ENCODE assay signal across 4 worm cellular contexts in genomic region chrX:17545498-17545897, ce11.
A peak's percentile ranks its signal among the peaks of the same experiment; 100 is the strongest.
TF ChIP-seq lines count a peak whose summit lies in the region.

No protein-coding gene starts in this region.

TF ChIP-seq in whole organism, L2 larva, 48 proteins besides CTCF, POLR2A, EP300 and RAD21 (continues in another document):
- no peak for TF ChIP-seq ceh-82 (tag; optimal IDR thresholded peaks at IDR 0.05; lab: Kevin White, UChicago)
- TF ChIP-seq ZK546.5 (tag; optimal IDR thresholded peaks at IDR 0.05; lab: Kevin White, UChicago) = no peak
- no peak for TF ChIP-seq nhr-12 (tag; optimal IDR thresholded peaks at IDR 0.05; lab: Kevin White, UChicago)
- no peak for TF ChIP-seq ztf-1 (GFP tag; conservative IDR thresholded peaks at IDR 0.05; lab: Robert Waterston, UW)
- peak in 1 of 2 experiments; percentile 35 for TF ChIP-seq lsy-2 (tag; optimal IDR thresholded peaks at IDR 0.05; lab: Kevin White, UChicago)
- TF ChIP-seq mab-5 (tag; optimal IDR thresholded peaks at IDR 0.05; lab: Kevin White, UChicago) = no peak
- no peak for TF ChIP-seq egl-27 (tag; optimal IDR thresholded peaks at IDR 0.05; lab: Kevin White, UChicago)
- TF ChIP-seq fos-1 (tag; optimal IDR thresholded peaks at IDR 0.05; lab: Kevin White, UChicago) = peak; percentile 50
- TF ChIP-seq lin-11 (tag; optimal IDR thresholded peaks at IDR 0.05; lab: Kevin White, UChicago) = no peak
- TF ChIP-seq aly-2 (tag; optimal IDR thresholded peaks at IDR 0.05; lab: Kevin White, UChicago) = no peak
- no peak for TF ChIP-seq nhr-11 (tag; optimal IDR thresholded peaks at IDR 0.05; lab: Kevin White, UChicago)
- TF ChIP-seq lin-39 (tag; optimal IDR thresholded peaks at IDR 0.05; lab: Kevin White, UChicago) = no peak
- no peak for TF ChIP-seq snpc-4 (tag; optimal IDR thresholded peaks at IDR 0.05; lab: Kevin White, UChicago)
- no peak for TF ChIP-seq ama-1 (optimal IDR thresholded peaks at IDR 0.05; lab: Kevin White, UChicago)
- peak; percentile 33 for TF ChIP-seq F13H6.1 (tag; optimal IDR thresholded peaks at IDR 0.05; lab: Kevin White, UChicago)
- no peak for TF ChIP-seq nhr-237 (tag; optimal IDR thresholded peaks at IDR 0.05; lab: Kevin White, UChicago)
- TF ChIP-seq sma-3 (GFP tag; optimal IDR thresholded peaks at IDR 0.05; lab: Kevin White, UChicago) = peak; percentile 54
- TF ChIP-seq dmd-4 (tag; optimal IDR thresholded peaks at IDR 0.05; lab: Kevin White, UChicago) = no peak
- no peak for TF ChIP-seq sem-4 (tag; optimal IDR thresholded peaks at IDR 0.05; lab: Kevin White, UChicago)
- no peak for TF ChIP-seq ceh-16 (tag; optimal IDR thresholded peaks at IDR 0.05; lab: Kevin White, UChicago)
- TF ChIP-seq nhr-23 (tag; optimal IDR thresholded peaks at IDR 0.05; lab: Kevin White, UChicago) = no peak
- no peak for TF ChIP-seq zag-1 (tag; optimal IDR thresholded peaks at IDR 0.05; lab: Kevin White, UChicago)
- TF ChIP-seq unc-39 (tag; optimal IDR thresholded peaks at IDR 0.05; lab: Kevin White, UChicago) = no peak
- no peak for TF ChIP-seq ztf-4 (tag; optimal IDR thresholded peaks at IDR 0.05; lab: Kevin White, UChicago)
- no peak for TF ChIP-seq unc-62 (GFP tag; optimal IDR thresholded peaks at IDR 0.05; lab: Kevin White, UChicago)

TF ChIP-seq in whole organism, L4 larva, 104 proteins besides CTCF, POLR2A, EP300 and RAD21 (continues in another document):
- TF ChIP-seq nhr-102 (tag; optimal IDR thresholded peaks at IDR 0.05; lab: Kevin White, UChicago) = peak; percentile 79
- TF ChIP-seq Y105C5A.15 (GFP tag; IDR thresholded peaks at IDR 0.05; lab: Robert Waterston, UW) = no peak
- TF ChIP-seq aly-2 (tag; optimal IDR thresholded peaks at IDR 0.05; lab: Kevin White, UChicago) = no peak
- no peak for TF ChIP-seq F44E2.7 (GFP tag; IDR thresholded peaks at IDR 0.05; lab: Robert Waterston, UW)
- no peak for TF ChIP-seq attf-4 (tag; optimal IDR thresholded peaks at IDR 0.05; lab: Kevin White, UChicago)
- TF ChIP-seq nhr-48 (tag; optimal IDR thresholded peaks at IDR 0.05; lab: Kevin White, UChicago) = peak; percentile 42
- peak; percentile 63 for TF ChIP-seq mep-1 (tag; optimal IDR thresholded peaks at IDR 0.05; lab: Kevin White, UChicago)
- TF ChIP-seq nhr-77 (tag; optimal IDR thresholded peaks at IDR 0.05; lab: Kevin White, UChicago) = peak; percentile 74
- peak; percentile 72 for TF ChIP-seq mes-2 (tag; optimal IDR thresholded peaks at IDR 0.05; lab: Kevin White, UChicago; ENCODE audit: poor library complexity, severe bottlenecking)
- peak; percentile 83 for TF ChIP-seq T26A8.4 (GFP tag; IDR thresholded peaks at IDR 0.05; lab: Robert Waterston, UW)
- no peak for TF ChIP-seq gei-8 (GFP tag; optimal IDR thresholded peaks at IDR 0.05; lab: Kevin White, UChicago)
- no peak for TF ChIP-seq dmd-8 (GFP tag; IDR thresholded peaks at IDR 0.05; lab: Robert Waterston, UW)
- TF ChIP-seq zfp-3 (GFP tag; conservative IDR thresholded peaks at IDR 0.05; lab: Robert Waterston, UW) = 0 out of 2 replicates have a peak, but pooled peaks have one; percentile 21
- TF ChIP-seq ceh-44 (GFP tag; IDR thresholded peaks at IDR 0.05; lab: Robert Waterston, UW) = no peak
- peak; percentile 70; the same call in 1 of the 2 replicates for TF ChIP-seq egl-43 (GFP tag; IDR thresholded peaks at IDR 0.05; lab: Robert Waterston, UW)
- no peak for TF ChIP-seq nhr-6 (tag; optimal IDR thresholded peaks at IDR 0.05; lab: Kevin White, UChicago)
- TF ChIP-seq vab-7 (GFP tag; IDR thresholded peaks at IDR 0.05; lab: Robert Waterston, UW) = peak; percentile 74
- no peak for TF ChIP-seq zag-1 (tag; optimal IDR thresholded peaks at IDR 0.05; lab: Kevin White, UChicago)
- peak; percentile 64 for TF ChIP-seq php-3 (GFP tag; IDR thresholded peaks at IDR 0.05; lab: Robert Waterston, UW)
- TF ChIP-seq aha-1 (tag; lab: Kevin White, UChicago) = peak; percentile 20
- TF ChIP-seq dve-1 (tag; optimal IDR thresholded peaks at IDR 0.05; lab: Kevin White, UChicago; ENCODE audit: insufficient read depth) = peak; percentile 36
- peak; percentile 20 for TF ChIP-seq mxl-3 (GFP tag; optimal IDR thresholded peaks at IDR 0.05; lab: Kevin White, UChicago)
- TF ChIP-seq lir-3 (tag; optimal IDR thresholded peaks at IDR 0.05; lab: Kevin White, UChicago) = no peak
- TF ChIP-seq hlh-30 (tag; optimal IDR thresholded peaks at IDR 0.05; lab: Kevin White, UChicago; ENCODE audit: insufficient read depth) = no peak

TF ChIP-seq in whole organism, late embryonic, 69 proteins besides CTCF, POLR2A, EP300 and RAD21:
- TF ChIP-seq sdc-2 (tag; optimal IDR thresholded peaks at IDR 0.05; lab: Kevin White, UChicago) (peak; percentile 97), ceh-45 (GFP tag; IDR thresholded peaks at IDR 0.05; lab: Robert Waterston, UW) (no peak)

TF ChIP-seq in whole organism, mixed stage, embryonic, 35 proteins besides CTCF, POLR2A, EP300 and RAD21:
- TF ChIP-seq ces-1 (GFP tag; optimal IDR thresholded peaks at IDR 0.05; lab: Kevin White, UChicago) = peak; percentile 32
- TF ChIP-seq snpc-4 (tag; optimal IDR thresholded peaks at IDR 0.05; lab: Kevin White, UChicago) = no peak
